Worm (Caenorhabditis elegans): Measurements from ENCODE around the gene mom-1.

Gene mom-1

DNA sequence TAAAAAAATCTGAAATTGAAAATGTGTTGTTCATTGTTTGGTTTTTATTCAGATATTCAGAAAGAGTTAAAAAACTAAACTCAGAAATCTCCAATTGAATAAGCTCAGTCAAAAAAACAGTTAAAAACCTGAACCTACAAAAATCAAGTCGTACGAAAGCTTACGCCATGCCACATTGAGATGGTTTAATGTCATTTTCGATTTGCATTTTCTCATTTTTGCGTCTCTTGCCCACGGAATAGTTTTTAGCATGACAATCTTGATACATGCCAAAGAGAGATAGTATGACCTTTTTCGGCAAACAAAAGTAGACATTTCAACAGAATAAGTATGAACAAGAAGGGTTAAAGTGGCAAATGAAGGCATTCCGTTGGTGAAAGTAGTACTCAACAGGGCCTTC lies 11.9 kb upstream of the mom-1 start (continued):
- TF ChIP-seq nhr-237 (tag; optimal IDR thresholded peaks at IDR 0.05): no peak
- TF ChIP-seq ztf-11 (tag; optimal IDR thresholded peaks at IDR 0.05): no peak
- TF ChIP-seq lin-39 (tag; optimal IDR thresholded peaks at IDR 0.05): no peak
- TF ChIP-seq mbf-1 (tag; optimal IDR thresholded peaks at IDR 0.05): no peak
- TF ChIP-seq egl-27 (tag; optimal IDR thresholded peaks at IDR 0.05): no peak
- no peak for TF ChIP-seq unc-62 (GFP tag; optimal IDR thresholded peaks at IDR 0.05)
- no peak for TF ChIP-seq ceh-82 (tag; optimal IDR thresholded peaks at IDR 0.05)
- TF ChIP-seq elt-1 (tag; optimal IDR thresholded peaks at IDR 0.05): no peak
- no peak for TF ChIP-seq F13H6.1 (tag; optimal IDR thresholded peaks at IDR 0.05)
- TF ChIP-seq sma-3 (GFP tag; optimal IDR thresholded peaks at IDR 0.05): peak; percentile 38
- no peak for TF ChIP-seq ztf-4 (tag; optimal IDR thresholded peaks at IDR 0.05)
- no peak for TF ChIP-seq skn-1 (tag; optimal IDR thresholded peaks at IDR 0.05)
- no peak for TF ChIP-seq aly-2 (tag; optimal IDR thresholded peaks at IDR 0.05)
- no peak for TF ChIP-seq C34F6.9 (tag; optimal IDR thresholded peaks at IDR 0.05)
- peak; percentile 3 for TF ChIP-seq sma-9 (GFP tag; optimal IDR thresholded peaks at IDR 0.05)
- no peak for TF ChIP-seq sma-9 (tag; optimal IDR thresholded peaks at IDR 0.05)
- TF ChIP-seq Y55F3AM.14 (GFP tag; optimal IDR thresholded peaks at IDR 0.05): no peak
- no peak for TF ChIP-seq lsy-2 (tag; optimal IDR thresholded peaks at IDR 0.05)
- no peak for TF ChIP-seq lin-11 (tag; optimal IDR thresholded peaks at IDR 0.05)
- no peak for TF ChIP-seq peb-1 (tag; optimal IDR thresholded peaks at IDR 0.05)

DNA sequence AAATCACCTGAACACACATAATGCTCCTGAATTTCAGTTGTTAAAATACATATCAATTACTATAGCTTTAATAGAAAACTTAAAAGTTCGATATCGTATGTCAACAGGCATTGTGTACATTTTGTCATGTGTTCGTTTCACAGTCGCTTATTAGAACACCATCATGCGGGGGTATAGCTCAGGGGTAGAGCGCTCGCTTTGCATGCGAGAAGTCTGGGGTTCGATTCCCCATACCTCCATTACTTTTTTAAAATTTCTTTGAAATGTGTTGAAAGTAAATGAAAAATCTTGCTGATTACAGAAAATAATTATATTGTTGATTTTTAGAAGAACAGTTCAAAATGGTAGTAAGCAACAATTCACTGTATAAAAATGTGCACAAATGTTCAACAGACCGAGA lies 6.8 kb upstream of the mom-1 start:
- TF ChIP-seq mdl-1 (tag; optimal IDR thresholded peaks at IDR 0.05) (no peak), nhr-21 (tag; optimal IDR thresholded peaks at IDR 0.05) (peak; percentile 8), nhr-10 (tag; optimal IDR thresholded peaks at IDR 0.05) (no peak), ZK546.5 (tag; optimal IDR thresholded peaks at IDR 0.05) (no peak), C34F6.9 (tag; optimal IDR thresholded peaks at IDR 0.05) (no peak), nhr-25 (tag; optimal IDR thresholded peaks at IDR 0.05) (no peak), sma-9 (GFP tag; optimal IDR thresholded peaks at IDR 0.05) (peak; percentile 37), sma-9 (tag; optimal IDR thresholded peaks at IDR 0.05) (no peak), blmp-1 (tag; optimal IDR thresholded peaks at IDR 0.05; ENCODE audit: insufficient read depth) (no peak), F13H6.1 (tag; optimal IDR thresholded peaks at IDR 0.05) (no peak), R02D3.7 (tag; optimal IDR thresholded peaks at IDR 0.05) (no peak), nhr-23 (tag; optimal IDR thresholded peaks at IDR 0.05) (no peak), unc-55 (GFP tag; optimal IDR thresholded peaks at IDR 0.05) (no peak), snpc-4 (tag; optimal IDR thresholded peaks at IDR 0.05) (no peak), ama-1 (optimal IDR thresholded peaks at IDR 0.05) (no peak), elt-3 (tag; optimal IDR thresholded peaks at IDR 0.05) (no peak), unc-62 (GFP tag; optimal IDR thresholded peaks at IDR 0.05) (no peak), sem-4 (tag; optimal IDR thresholded peaks at IDR 0.05) (no peak), aly-2 (tag; optimal IDR thresholded peaks at IDR 0.05) (no peak), ztf-4 (tag; optimal IDR thresholded peaks at IDR 0.05) (no peak), egl-27 (tag; optimal IDR thresholded peaks at IDR 0.05) (no peak), alr-1 (tag; optimal IDR thresholded peaks at IDR 0.05) (no peak), nhr-129 (tag; optimal IDR thresholded peaks at IDR 0.05) (no peak), dmd-4 (tag; optimal IDR thresholded peaks at IDR 0.05) (no peak), peb-1 (tag; optimal IDR thresholded peaks at IDR 0.05) (no peak), mab-5 (tag; optimal IDR thresholded peaks at IDR 0.05) (no peak), gmeb-1 (tag; optimal IDR thresholded peaks at IDR 0.05) (no peak), crh-2 (tag; optimal IDR thresholded peaks at IDR 0.05) (peak; percentile 32), elt-1 (tag; optimal IDR thresholded peaks at IDR 0.05) (no peak), nhr-6 (tag; optimal IDR thresholded peaks at IDR 0.05) (no peak), skn-1 (tag; optimal IDR thresholded peaks at IDR 0.05) (no peak), Y55F3AM.14 (GFP tag; optimal IDR thresholded peaks at IDR 0.05) (no peak), ceh-16 (tag; optimal IDR thresholded peaks at IDR 0.05) (no peak), nhr-237 (tag; optimal IDR thresholded peaks at IDR 0.05) (no peak), zag-1 (tag; optimal IDR thresholded peaks at IDR 0.05) (no peak), sma-3 (GFP tag; optimal IDR thresholded peaks at IDR 0.05) (peak; percentile 48), nhr-11 (tag; optimal IDR thresholded peaks at IDR 0.05) (peak; percentile 30), lin-13 (GFP tag; optimal IDR thresholded peaks at IDR 0.05) (no peak), mbf-1 (tag; optimal IDR thresholded peaks at IDR 0.05) (no peak), ztf-1 (GFP tag; conservative IDR thresholded peaks at IDR 0.05) (no peak), fos-1 (tag; optimal IDR thresholded peaks at IDR 0.05) (peak; percentile 45), unc-39 (tag; optimal IDR thresholded peaks at IDR 0.05) (no peak), lsy-2 (tag; optimal IDR thresholded peaks at IDR 0.05) (no peak), ceh-82 (tag; optimal IDR thresholded peaks at IDR 0.05) (no peak), nhr-12 (tag; optimal IDR thresholded peaks at IDR 0.05) (no peak), nhr-77 (tag; optimal IDR thresholded peaks at IDR 0.05) (no peak)
